Worm (Caenorhabditis elegans) whole organism, L1 larva: ENCODE data around the gene Y110A2AL.10.
A peak's percentile ranks its signal among the peaks of the same experiment; 100 is the strongest.

Source experiments
- C04F5.9 ChIP-seq: sonication (generic microtip); optimal IDR thresholded peaks from 2 replicates; lab custom pipeline; 2016; ENCODE audit warnings: missing genetic modification characterization, missing compliant biosample characterization
- C16A3.4 ChIP-seq: fragments of 150-350 bp; optimal IDR thresholded peaks from 2 replicates; lab custom pipeline; 2014; ENCODE audit warnings: missing biosample characterization, missing genetic modification characterization
- Y116A8C.19 ChIP-seq: sonication (generic microtip); optimal IDR thresholded peaks from 2 replicates; lab custom pipeline; 2016; ENCODE audit warnings: missing compliant biosample characterization, missing genetic modification characterization, borderline replicate concordance
- aha-1 ChIP-seq: fragments of 150-350 bp; optimal IDR thresholded peaks from 2 replicates; lab custom pipeline; 2014; ENCODE audit warnings: missing biosample characterization, missing genetic modification characterization
- alr-1 ChIP-seq: fragments of 200-800 bp; sonication (Bioruptor generic); optimal IDR thresholded peaks from 2 replicates; lab custom pipeline; 2018; ENCODE audit warnings: borderline replicate concordance, mild to moderate bottlenecking, missing genetic modification characterization, missing compliant biosample characterization
- aly-2 ChIP-seq: fragments of 150-350 bp; optimal IDR thresholded peaks from 2 replicates; lab custom pipeline; 2014; ENCODE audit warnings: missing biosample characterization, missing genetic modification characterization
- ama-1 ChIP-seq: fragments of 150-350 bp; optimal IDR thresholded peaks from 2 replicates; lab custom pipeline; 2014
- blmp-1 ChIP-seq: fragments of 150-350 bp; optimal IDR thresholded peaks from 2 replicates; lab custom pipeline; 2014; ENCODE audit warnings: missing biosample characterization, missing genetic modification characterization
- ceh-63 ChIP-seq: fragments of 200-800 bp; sonication (Bioruptor generic); optimal IDR thresholded peaks from 2 replicates; lab custom pipeline; 2018; ENCODE audit warnings: mild to moderate bottlenecking, missing genetic modification characterization, missing compliant biosample characterization
- ceh-88 ChIP-seq: fragments of 200-800 bp; sonication (Bioruptor generic); IDR thresholded peaks from 2 replicates; pipeline ENCODE4 v1.3.6; 2022; ENCODE audit warnings: missing genetic modification characterization, missing compliant biosample characterization
- ceh-90 ChIP-seq: sonication (generic microtip); optimal IDR thresholded peaks from 2 replicates; lab custom pipeline; 2016; ENCODE audit warnings: missing genetic modification characterization, missing compliant biosample characterization
- ces-1 ChIP-seq: fragments of 150-350 bp; optimal IDR thresholded peaks from 2 replicates; lab custom pipeline; 2014; ENCODE audit warnings: missing biosample characterization, missing genetic modification reagents, missing genetic modification characterization
- dsc-1 ChIP-seq: sonication (generic microtip); optimal IDR thresholded peaks from 2 replicates; lab custom pipeline; 2016; ENCODE audit warnings: mild to moderate bottlenecking, missing genetic modification characterization, missing compliant biosample characterization
- efl-1 ChIP-seq, 4 experiments: fragments of 150-350 bp; optimal IDR thresholded peaks in 3 of 4; peaks in 1 of 4; 1 replicate in 1 of 4; 2 replicates in 3 of 4; lab custom pipeline; 2014; ENCODE audit warnings: missing biosample characterization in 2 of 4, missing genetic modification characterization in 2 of 4, missing genetic modification reagents in 2 of 4
- efl-3 ChIP-seq: fragments of 200-800 bp; sonication (Bioruptor generic); optimal IDR thresholded peaks from 2 replicates; lab custom pipeline; 2018; ENCODE audit warnings: mild to moderate bottlenecking, missing genetic modification characterization, missing compliant biosample characterization
- egl-13 ChIP-seq: sonication (generic microtip); optimal IDR thresholded peaks from 2 replicates; lab custom pipeline; 2016; ENCODE audit warnings: missing genotype, missing genetic modification reagents, missing genetic modification characterization, missing compliant biosample characterization
- elt-3 ChIP-seq, 6 experiments: fragments of 150-350 bp in 1 of 6; sonication (generic microtip); optimal IDR thresholded peaks; 2 replicates each; lab custom pipeline; 2017 to 2018; ENCODE audit warnings: missing biosample characterization in 6 of 6, missing genetic modification characterization in 6 of 6, inconsistent platforms in 1 of 6
- fos-1 ChIP-seq: fragments of 150-350 bp; optimal IDR thresholded peaks from 2 replicates; lab custom pipeline; 2014; ENCODE audit warnings: missing biosample characterization, missing genetic modification characterization
- grh-1 ChIP-seq: fragments of 200-800 bp; sonication (Bioruptor generic); IDR thresholded peaks from 2 replicates; pipeline ENCODE4 v1.3.6; 2022; ENCODE audit warnings: missing genetic modification reagents, missing genetic modification characterization, missing compliant biosample characterization
- hlh-17 ChIP-seq: fragments of 200-800 bp; sonication (Bioruptor generic); optimal IDR thresholded peaks from 2 replicates; lab custom pipeline; 2018; ENCODE audit warnings: missing genetic modification characterization, mild to moderate bottlenecking, missing compliant biosample characterization, moderate library complexity, borderline replicate concordance
- hlh-4 ChIP-seq: sonication (generic microtip); optimal IDR thresholded peaks from 2 replicates; lab custom pipeline; 2016; ENCODE audit warnings: mild to moderate bottlenecking, missing genetic modification characterization, missing compliant biosample characterization
- hpl-2 ChIP-seq: fragments of 150-350 bp; optimal IDR thresholded peaks from 2 replicates; lab custom pipeline; 2014; ENCODE audit warnings: missing biosample characterization, missing genetic modification reagents, missing genetic modification characterization
- jun-1 ChIP-seq: fragments of 150-350 bp; optimal IDR thresholded peaks from 2 replicates; lab custom pipeline; 2014; ENCODE audit warnings: missing biosample characterization, missing genetic modification reagents, missing genetic modification characterization
- lin-15B ChIP-seq: fragments of 150-350 bp; sonication (generic microtip); optimal IDR thresholded peaks from 3 replicates; lab custom pipeline; 2014; ENCODE audit warnings: missing biosample characterization, missing genetic modification characterization
- lin-35 ChIP-seq, 2 experiments: fragments of 150-350 bp; optimal IDR thresholded peaks; 2 replicates each; lab custom pipeline; 2014; ENCODE audit warnings: missing biosample characterization in 2 of 2, missing genetic modification characterization in 2 of 2, missing genetic modification reagents in 2 of 2
- lin-39 ChIP-seq: fragments of 150-350 bp; optimal IDR thresholded peaks from 2 replicates; lab custom pipeline; 2014; ENCODE audit warnings: missing biosample characterization, missing genetic modification reagents, missing genetic modification characterization
- lir-3 ChIP-seq: sonication (generic microtip); optimal IDR thresholded peaks from 2 replicates; lab custom pipeline; 2016; ENCODE audit warnings: mild to moderate bottlenecking, missing genetic modification characterization, moderate library complexity, missing compliant biosample characterization; ENCODE audit not compliant: poor library complexity
- mdl-1 ChIP-seq, 2 experiments: fragments of 150-350 bp; optimal IDR thresholded peaks; 2 replicates each; lab custom pipeline; 2014 to 2017; ENCODE audit warnings: missing biosample characterization in 2 of 2, missing genetic modification characterization in 2 of 2, inconsistent platforms in 1 of 2
- nhr-12 ChIP-seq: sonication (generic microtip); optimal IDR thresholded peaks from 2 replicates; lab custom pipeline; 2017; ENCODE audit warnings: missing biosample characterization, missing genetic modification characterization
- nhr-19 ChIP-seq: fragments of 200-800 bp; sonication (Bioruptor generic); conservative IDR thresholded peaks from 2 replicates; pipeline ENCODE4 v1.3.6; 2022; ENCODE audit warnings: missing genetic modification characterization, missing compliant biosample characterization
- nhr-20 ChIP-seq: sonication (generic microtip); optimal IDR thresholded peaks from 2 replicates; lab custom pipeline; 2016; ENCODE audit warnings: mild to moderate bottlenecking, missing genetic modification characterization, missing compliant biosample characterization
- nhr-28 ChIP-seq: fragments of 150-350 bp; optimal IDR thresholded peaks from 2 replicates; lab custom pipeline; 2014; ENCODE audit warnings: missing biosample characterization, missing genetic modification characterization
- nhr-71 ChIP-seq: sonication (generic microtip); optimal IDR thresholded peaks from 2 replicates; lab custom pipeline; 2016; ENCODE audit warnings: mild to moderate bottlenecking, missing genetic modification characterization, moderate library complexity, missing compliant biosample characterization
- nhr-76 ChIP-seq: sonication (generic microtip); optimal IDR thresholded peaks from 2 replicates; lab custom pipeline; 2017; ENCODE audit warnings: missing biosample characterization, missing genetic modification characterization
- nhr-77 ChIP-seq: fragments of 150-350 bp; optimal IDR thresholded peaks from 2 replicates; lab custom pipeline; 2014; ENCODE audit warnings: missing biosample characterization, missing genetic modification characterization
- nhr-84 ChIP-seq: sonication (generic microtip); optimal IDR thresholded peaks from 2 replicates; lab custom pipeline; 2017; ENCODE audit warnings: missing biosample characterization, missing genetic modification characterization
- nhr-85 ChIP-seq: sonication (generic microtip); peaks from one replicate; lab custom pipeline; 2016; ENCODE audit warnings: missing genetic modification characterization, inconsistent platforms, missing compliant biosample characterization
- nhr-90 ChIP-seq: sonication (generic microtip); optimal IDR thresholded peaks from 2 replicates; lab custom pipeline; 2016; ENCODE audit warnings: mild to moderate bottlenecking, missing genetic modification characterization, missing compliant biosample characterization; ENCODE audit not compliant: poor library complexity
- pag-3 ChIP-seq: sonication (generic microtip); optimal IDR thresholded peaks from 2 replicates; lab custom pipeline; 2017; ENCODE audit warnings: missing genetic modification characterization, mild to moderate bottlenecking, missing compliant biosample characterization, antibody characterized with exemption, borderline replicate concordance; ENCODE audit not compliant: insufficient read depth
- skn-1 ChIP-seq: fragments of 150-350 bp; optimal IDR thresholded peaks from 2 replicates; lab custom pipeline; 2014; ENCODE audit warnings: missing biosample characterization, missing genetic modification characterization
- snpc-4 ChIP-seq: fragments of 150-350 bp; optimal IDR thresholded peaks from 2 replicates; lab custom pipeline; 2014; ENCODE audit warnings: missing biosample characterization, missing genetic modification characterization
- snu-23 ChIP-seq: sonication (generic microtip); optimal IDR thresholded peaks from 2 replicates; lab custom pipeline; 2016; ENCODE audit warnings: missing genetic modification characterization, missing compliant biosample characterization
- sox-4 ChIP-seq: sonication (generic microtip); optimal IDR thresholded peaks from 2 replicates; lab custom pipeline; 2016; ENCODE audit warnings: missing genetic modification characterization, missing compliant biosample characterization
- sptf-1 ChIP-seq: fragments of 150-350 bp; optimal IDR thresholded peaks from 2 replicates; lab custom pipeline; 2014; ENCODE audit warnings: missing biosample characterization, missing genetic modification characterization
- sup-37 ChIP-seq: fragments of 200-800 bp; sonication (Bioruptor generic); optimal IDR thresholded peaks from 2 replicates; lab custom pipeline; 2018; ENCODE audit warnings: mild to moderate bottlenecking, missing genetic modification characterization, missing compliant biosample characterization
- tlp-1 ChIP-seq: fragments of 150-350 bp; optimal IDR thresholded peaks from 2 replicates; lab custom pipeline; 2014; ENCODE audit warnings: missing biosample characterization, missing genetic modification characterization
- unc-30 ChIP-seq: sonication (generic microtip); optimal IDR thresholded peaks from 2 replicates; lab custom pipeline; 2017; ENCODE audit warnings: missing biosample characterization, missing genetic modification characterization
- unc-86 ChIP-seq: sonication (generic microtip); optimal IDR thresholded peaks from 2 replicates; lab custom pipeline; 2016; ENCODE audit warnings: missing genetic modification characterization, missing compliant biosample characterization
- vab-15 ChIP-seq: sonication (generic microtip); optimal IDR thresholded peaks from 2 replicates; lab custom pipeline; 2017; ENCODE audit warnings: missing genotype, mild to moderate bottlenecking, missing genetic modification characterization, missing compliant biosample characterization
- zag-1 ChIP-seq: fragments of 150-350 bp; optimal IDR thresholded peaks from 2 replicates; lab custom pipeline; 2014; ENCODE audit warnings: missing biosample characterization, missing genetic modification characterization
- ztf-4 ChIP-seq: fragments of 150-350 bp; optimal IDR thresholded peaks from 2 replicates; lab custom pipeline; 2014; ENCODE audit warnings: missing biosample characterization, missing genetic modification characterization

The Y110A2AL.10 gene

ce11 chrII:2871816-2872215 lies at the start of gene Y110A2AL.10:
Gene Y110A2AL.10 (minus strand): TSS chrII:2871916.
- TF ChIP-seq nhr-20 (no peak), ceh-90 (tag; lab: Kevin White, UChicago) (no peak), pag-3 (no peak), nhr-76 (tag; lab: Kevin White, UChicago) (no peak), ceh-63 (GFP tag; lab: Kevin White, UChicago) (no peak), snu-23 (GFP tag; lab: Kevin White, UChicago) (no peak), efl-1 (optimal IDR thresholded peaks at IDR 0.05; lab: Kevin White, UChicago) (no peak), efl-1 (GFP tag; optimal IDR thresholded peaks at IDR 0.05 in 1 of 2; lab: Kevin White, UChicago) (no peak), Y116A8C.19 (no peak), lin-39 (no peak), egl-13 (tag; lab: Kevin White, UChicago) (no peak), nhr-19 (GFP tag; lab: Robert Waterston, UW) (no peak), unc-86 (tag; lab: Kevin White, UChicago) (no peak), grh-1 (GFP tag; lab: Robert Waterston, UW) (no peak), nhr-85 (tag; lab: Kevin White, UChicago) (no peak)

- TF ChIP-seq lin-35 (GFP tag; optimal IDR thresholded peaks at IDR 0.05; lab: Kevin White, UChicago): peak; percentile 60 to 68
- TF ChIP-seq unc-30: no peak
- peak; percentile 13 for TF ChIP-seq C04F5.9
- TF ChIP-seq ces-1 (GFP tag; lab: Kevin White, UChicago): no peak
- peak; percentile 80 for TF ChIP-seq skn-1 (tag; lab: Kevin White, UChicago)
- TF ChIP-seq nhr-90 (tag; lab: Kevin White, UChicago): peak; percentile 21
- no peak for TF ChIP-seq blmp-1
- no peak for TF ChIP-seq ztf-4
- no peak for TF ChIP-seq C16A3.4 (tag; lab: Kevin White, UChicago)
- no peak for TF ChIP-seq zag-1 (tag; lab: Kevin White, UChicago)
- peak; percentile 36 for TF ChIP-seq snpc-4
- TF ChIP-seq hlh-17 (GFP tag; lab: Kevin White, UChicago): no peak
- no peak for TF ChIP-seq aly-2 (tag; lab: Kevin White, UChicago)
- TF ChIP-seq unc-86 (tag; lab: Kevin White, UChicago): peak; percentile 34
- no peak for TF ChIP-seq lin-39
- no peak for TF ChIP-seq ama-1 (lab: Kevin White, UChicago)
- TF ChIP-seq dsc-1: no peak
- no peak for TF ChIP-seq sup-37 (GFP tag; lab: Kevin White, UChicago)
- no peak for TF ChIP-seq sox-4
- no peak for TF ChIP-seq nhr-77 (tag; lab: Kevin White, UChicago)
- TF ChIP-seq lin-15B (tag; lab: Kevin White, UChicago): no peak
- peak; percentile 79 for TF ChIP-seq nhr-71 (tag; lab: Kevin White, UChicago)
- peak; percentile 49 for TF ChIP-seq jun-1
- TF ChIP-seq nhr-84 (tag; lab: Kevin White, UChicago): no peak
- TF ChIP-seq ceh-88 (GFP tag; lab: Robert Waterston, UW): no peak
- no peak for TF ChIP-seq nhr-28 (tag; lab: Kevin White, UChicago)
- no peak for TF ChIP-seq alr-1
- no peak for TF ChIP-seq elt-3 (tag; optimal IDR thresholded peaks at IDR 0.05; lab: Kevin White, UChicago)
- TF ChIP-seq efl-1 (optimal IDR thresholded peaks at IDR 0.05; lab: Kevin White, UChicago): peak; percentile 74 to 86
- TF ChIP-seq efl-1 (GFP tag; optimal IDR thresholded peaks at IDR 0.05 in 1 of 2; lab: Kevin White, UChicago): peak; percentile 62 to 92
- no peak for TF ChIP-seq hpl-2
- TF ChIP-seq lir-3 (tag; lab: Kevin White, UChicago): no peak
- TF ChIP-seq pag-3: no peak
- no peak for TF ChIP-seq nhr-12 (tag; lab: Kevin White, UChicago)
- TF ChIP-seq mdl-1 (tag; optimal IDR thresholded peaks at IDR 0.05; lab: Kevin White, UChicago): peak; percentile 39 to 86
- no peak for TF ChIP-seq sptf-1
- TF ChIP-seq hlh-4 (tag; lab: Kevin White, UChicago): no peak
- TF ChIP-seq fos-1 (tag; lab: Kevin White, UChicago): no peak
- TF ChIP-seq efl-3 (GFP tag; lab: Kevin White, UChicago): no peak
- TF ChIP-seq aha-1 (tag; lab: Kevin White, UChicago): no peak
- TF ChIP-seq tlp-1 (tag; lab: Kevin White, UChicago): no peak
- TF ChIP-seq vab-15: no peak
Measured at ce11 chrII:2920817-2921458, 49.2 kb upstream of the Y110A2AL.10 start.
